Fruit fly (Drosophila melanogaster) whole organism, embryonic: ENCODE results near the gene Cpr11A.

ENCODE experiments used
- Atf6 ChIP-seq: fragments of 200-800 bp; sonication (Bioruptor generic); IDR thresholded peaks from 2 replicates; pipeline ENCODE4 v1.3.6; 2022; ENCODE audit warnings: missing biosample characterization, missing genetic modification characterization
- Bgb ChIP-seq: fragments of 200-800 bp; sonication (Bioruptor generic); IDR thresholded peaks from 2 replicates; pipeline ENCODE4 v1.3.6; 2022; ENCODE audit warnings: missing biosample characterization, missing genetic modification characterization; ENCODE audit not compliant: partially characterized antibody
- CG11504 ChIP-seq: fragments of 200-800 bp; sonication (Bioruptor generic); optimal IDR thresholded peaks from 3 replicates; lab custom pipeline; 2019; ENCODE audit warnings: missing biosample characterization, mild to moderate bottlenecking, missing genetic modification characterization, moderate library complexity
- CG12219 ChIP-seq: fragments of 200-800 bp; sonication (Bioruptor generic); optimal IDR thresholded peaks from 3 replicates; lab custom pipeline; 2018; ENCODE audit warnings: missing biosample characterization, mild to moderate bottlenecking, missing genetic modification characterization
- CG12299 ChIP-seq: fragments of 200-800 bp; sonication (Bioruptor generic); optimal IDR thresholded peaks from 2 replicates; lab custom pipeline; 2018; ENCODE audit warnings: missing biosample characterization, mild to moderate bottlenecking, missing genetic modification characterization
- CG12391 ChIP-seq: fragments of 200-800 bp; sonication (Bioruptor generic); optimal IDR thresholded peaks from 3 replicates; lab custom pipeline; 2018; ENCODE audit warnings: missing biosample characterization, mild to moderate bottlenecking, missing genetic modification characterization, moderate library complexity
- CG14667 ChIP-seq: fragments of 200-800 bp; sonication (Bioruptor generic); IDR thresholded peaks from 2 replicates; pipeline ENCODE4 v1.3.6; 2022; ENCODE audit warnings: missing biosample characterization, missing genetic modification characterization
- CG1603 ChIP-seq: fragments of 200-800 bp; sonication (Bioruptor generic); optimal IDR thresholded peaks from 2 replicates; lab custom pipeline; 2019; ENCODE audit warnings: missing biosample characterization, mild to moderate bottlenecking, missing genetic modification characterization, moderate library complexity
- CG2199 ChIP-seq: fragments of 200-800 bp; sonication (Bioruptor generic); IDR thresholded peaks from 3 replicates; pipeline ENCODE4 v1.3.6; 2022; ENCODE audit warnings: missing biosample characterization, missing genetic modification characterization
- CG34224 ChIP-seq: fragments of 200-800 bp; sonication (Bioruptor generic); IDR thresholded peaks from 3 replicates; pipeline ENCODE4 v1.3.6; 2022; ENCODE audit warnings: missing biosample characterization, missing genetic modification characterization; ENCODE audit not compliant: partially characterized antibody
- CG5180 ChIP-seq: fragments of 200-800 bp; sonication (Bioruptor generic); optimal IDR thresholded peaks from 3 replicates; lab custom pipeline; 2017; ENCODE audit warnings: missing biosample characterization, missing genetic modification characterization, mild to moderate bottlenecking, moderate library complexity, missing genetic modification reagents
- CG6683 ChIP-seq: fragments of 200-800 bp; sonication (Bioruptor generic); optimal IDR thresholded peaks from 2 replicates; lab custom pipeline; 2017; ENCODE audit warnings: missing biosample characterization, mild to moderate bottlenecking, missing genetic modification characterization, missing genetic modification reagents
- CG6854 ChIP-seq: fragments of 200-800 bp; sonication (Bioruptor generic); optimal IDR thresholded peaks from 3 replicates; lab custom pipeline; 2017; ENCODE audit warnings: missing biosample characterization, mild to moderate bottlenecking, missing genetic modification characterization
- CG7963 ChIP-seq: fragments of 200-800 bp; sonication (Bioruptor generic); IDR thresholded peaks from 3 replicates; pipeline ENCODE4 v1.3.6; 2022; ENCODE audit warnings: missing biosample characterization, missing genetic modification characterization; ENCODE audit not compliant: partially characterized antibody
- CTCF ChIP-seq: fragments of 200-800 bp; sonication (Bioruptor generic); optimal IDR thresholded peaks from 2 replicates; lab custom pipeline; 2017; ENCODE audit warnings: missing biosample characterization, mild to moderate bottlenecking, missing genetic modification characterization, moderate library complexity
- CkIIα-i1 ChIP-seq: fragments of 200-800 bp; sonication (Bioruptor generic); IDR thresholded peaks from 2 replicates; pipeline ENCODE4 v1.3.6; 2022; ENCODE audit warnings: missing biosample characterization, missing genetic modification characterization
- Dbx ChIP-seq: fragments of 200-800 bp; sonication (Bioruptor generic); IDR thresholded peaks from 3 replicates; pipeline ENCODE4 v1.3.6; 2022; ENCODE audit warnings: missing biosample characterization, missing genetic modification characterization
- Dp ChIP-seq: fragments of 200-800 bp; sonication (Bioruptor generic); optimal IDR thresholded peaks from 2 replicates; lab custom pipeline; 2018; ENCODE audit warnings: missing biosample characterization, mild to moderate bottlenecking, missing genetic modification characterization, moderate library complexity
- Hey ChIP-seq: fragments of 200-800 bp; sonication (Bioruptor generic); optimal IDR thresholded peaks from 3 replicates; lab custom pipeline; 2018; ENCODE audit warnings: missing biosample characterization, mild to moderate bottlenecking, missing genetic modification characterization
- HmgD ChIP-seq: fragments of 200-800 bp; sonication (Bioruptor generic); optimal IDR thresholded peaks from 3 replicates; lab custom pipeline; 2016; ENCODE audit warnings: missing biosample characterization, missing genetic modification characterization
- Meics ChIP-seq: fragments of 200-800 bp; sonication (Bioruptor generic); optimal IDR thresholded peaks from 2 replicates; lab custom pipeline; 2017; ENCODE audit warnings: missing biosample characterization, mild to moderate bottlenecking, missing genetic modification characterization
- NFAT ChIP-seq: fragments of 200-800 bp; sonication (Bioruptor generic); IDR thresholded peaks from 2 replicates; pipeline ENCODE4 v1.3.6; 2022; ENCODE audit warnings: missing biosample characterization, missing genetic modification characterization
- Sox102F ChIP-seq: fragments of 200-800 bp; sonication (Bioruptor generic); optimal IDR thresholded peaks from 2 replicates; lab custom pipeline; 2018; ENCODE audit warnings: missing biosample characterization, mild to moderate bottlenecking, missing genetic modification characterization, moderate library complexity
- Sry-δ ChIP-seq: fragments of 200-800 bp; sonication (Bioruptor generic); optimal IDR thresholded peaks from 2 replicates; lab custom pipeline; 2016; ENCODE audit warnings: missing biosample characterization, missing genetic modification characterization
- az2 ChIP-seq: fragments of 200-800 bp; sonication (Bioruptor generic); optimal IDR thresholded peaks from 3 replicates; lab custom pipeline; 2016; ENCODE audit warnings: missing biosample characterization, missing genetic modification characterization
- bbx ChIP-seq: fragments of 200-800 bp; sonication (Bioruptor generic); IDR thresholded peaks from 2 replicates; pipeline ENCODE4 v1.3.6; 2022; ENCODE audit warnings: missing biosample characterization, missing genetic modification characterization; ENCODE audit not compliant: partially characterized antibody
- bcd ChIP-seq: fragments of 200-800 bp; sonication (Bioruptor generic); optimal IDR thresholded peaks from 2 replicates; lab custom pipeline; 2017; ENCODE audit warnings: missing biosample characterization, mild to moderate bottlenecking, missing genetic modification characterization
- ci ChIP-seq: fragments of 200-800 bp; sonication (Bioruptor generic); IDR thresholded peaks from 3 replicates; pipeline ENCODE4 v1.3.6; 2022; ENCODE audit warnings: missing biosample characterization, missing genetic modification characterization
- dpn ChIP-seq, 2 experiments: fragments of 200-800 bp; sonication (Bioruptor generic); optimal IDR thresholded peaks; 3 replicates each; lab custom pipeline; 2016; ENCODE audit warnings: missing biosample characterization in 2 of 2, missing genetic modification characterization in 2 of 2
- exex ChIP-seq: fragments of 200-800 bp; sonication (Bioruptor generic); optimal IDR thresholded peaks from 4 replicates; lab custom pipeline; 2018; ENCODE audit warnings: missing biosample characterization, mild to moderate bottlenecking, missing genetic modification characterization, moderate library complexity
- fd64A ChIP-seq: fragments of 200-800 bp; sonication (Bioruptor generic); optimal IDR thresholded peaks from 3 replicates; lab custom pipeline; 2018; ENCODE audit warnings: missing biosample characterization, mild to moderate bottlenecking, missing genetic modification characterization
- fru ChIP-seq: fragments of >200 bp; optimal IDR thresholded peaks from 2 replicates; lab custom pipeline; 2017
- gsb ChIP-seq: fragments of 200-800 bp; sonication (Bioruptor generic); IDR thresholded peaks from 2 replicates; pipeline ENCODE4 v1.3.6; 2022; ENCODE audit warnings: missing biosample characterization, missing genetic modification characterization
- hkb ChIP-seq, 2 experiments: fragments of 200-800 bp in 1 of 2; fragments of >200 bp in 1 of 2; sonication (Bioruptor generic) in 1 of 2; IDR thresholded peaks in 1 of 2; optimal IDR thresholded peaks in 1 of 2; 2 replicates each; pipeline versions ENCODE4 v1.3.6 to Lab custom; 2017 to 2022; ENCODE audit warnings: missing biosample characterization in 1 of 2, missing genetic modification characterization in 1 of 2
- insv ChIP-seq, 2 experiments: fragments of 200-800 bp; sonication (Bioruptor generic); optimal IDR thresholded peaks; 3 replicates each; lab custom pipeline; 2016 to 2018; ENCODE audit warnings: missing biosample characterization in 2 of 2, missing genetic modification characterization in 2 of 2
- klu ChIP-seq: fragments of 200-800 bp; sonication (Bioruptor generic); IDR thresholded peaks from 2 replicates; pipeline ENCODE4 v1.3.6; 2022; ENCODE audit warnings: missing biosample characterization, missing genetic modification characterization
- nau ChIP-seq: fragments of 200-800 bp; sonication (Bioruptor generic); optimal IDR thresholded peaks from 3 replicates; lab custom pipeline; 2017; ENCODE audit warnings: missing biosample characterization, mild to moderate bottlenecking, missing genetic modification characterization, missing genetic modification reagents
- nmo ChIP-seq: fragments of 200-800 bp; sonication (Bioruptor generic); optimal IDR thresholded peaks from 2 replicates; lab custom pipeline; 2018; ENCODE audit warnings: missing biosample characterization, mild to moderate bottlenecking, missing genetic modification characterization, moderate library complexity
- pan ChIP-seq, 4 experiments: fragments of >200 bp in 3 of 4; fragments of 200-800 bp in 1 of 4; sonication (Bioruptor generic) in 1 of 4; optimal IDR thresholded peaks in 3 of 4; IDR thresholded peaks in 1 of 4; 2 replicates each; pipeline versions ENCODE4 v1.3.6 to Lab custom; 2017 to 2022; ENCODE audit warnings: missing biosample characterization in 2 of 4, missing genetic modification characterization in 2 of 4, mixed read lengths in 1 of 4
- pnt ChIP-seq: fragments of 200-800 bp; sonication (Bioruptor generic); optimal IDR thresholded peaks from 3 replicates; lab custom pipeline; 2016; ENCODE audit warnings: missing biosample characterization, missing genetic modification characterization
- pzg ChIP-seq: fragments of 200-800 bp; sonication (Bioruptor generic); optimal IDR thresholded peaks from 3 replicates; lab custom pipeline; 2018; ENCODE audit warnings: missing biosample characterization, mild to moderate bottlenecking, missing genetic modification characterization, moderate library complexity
- schlank ChIP-seq: fragments of 200-800 bp; sonication (Bioruptor generic); optimal IDR thresholded peaks from 2 replicates; lab custom pipeline; 2018; ENCODE audit warnings: missing biosample characterization, mild to moderate bottlenecking, missing genetic modification characterization
- scrt ChIP-seq: fragments of 200-800 bp; sonication (Bioruptor generic); optimal IDR thresholded peaks from 2 replicates; lab custom pipeline; 2018; ENCODE audit warnings: missing biosample characterization, mild to moderate bottlenecking, missing genetic modification characterization, moderate library complexity
- tgo ChIP-seq: fragments of 200-800 bp; sonication (Bioruptor generic); IDR thresholded peaks from 3 replicates; pipeline ENCODE4 v1.3.6; 2022; ENCODE audit warnings: missing biosample characterization, missing genetic modification characterization
- tin ChIP-seq: fragments of 200-800 bp; sonication (Bioruptor generic); optimal IDR thresholded peaks from 3 replicates; lab custom pipeline; 2016; ENCODE audit warnings: missing biosample characterization, missing genetic modification characterization
- tll ChIP-seq, 2 experiments: fragments of 200-800 bp in 1 of 2; fragments of >200 bp in 1 of 2; sonication (Bioruptor generic) in 1 of 2; optimal IDR thresholded peaks; 2 replicates each; lab custom pipeline; 2017 to 2019; ENCODE audit warnings: missing biosample characterization in 2 of 2, missing genetic modification characterization in 2 of 2, mild to moderate bottlenecking in 1 of 2, moderate library complexity in 1 of 2
- wor ChIP-seq: fragments of 200-800 bp; sonication (Bioruptor generic); IDR thresholded peaks from 2 replicates; pipeline ENCODE4 v1.3.6; 2022; ENCODE audit warnings: missing biosample characterization, missing genetic modification characterization

Cpr11A gene

DNA sequence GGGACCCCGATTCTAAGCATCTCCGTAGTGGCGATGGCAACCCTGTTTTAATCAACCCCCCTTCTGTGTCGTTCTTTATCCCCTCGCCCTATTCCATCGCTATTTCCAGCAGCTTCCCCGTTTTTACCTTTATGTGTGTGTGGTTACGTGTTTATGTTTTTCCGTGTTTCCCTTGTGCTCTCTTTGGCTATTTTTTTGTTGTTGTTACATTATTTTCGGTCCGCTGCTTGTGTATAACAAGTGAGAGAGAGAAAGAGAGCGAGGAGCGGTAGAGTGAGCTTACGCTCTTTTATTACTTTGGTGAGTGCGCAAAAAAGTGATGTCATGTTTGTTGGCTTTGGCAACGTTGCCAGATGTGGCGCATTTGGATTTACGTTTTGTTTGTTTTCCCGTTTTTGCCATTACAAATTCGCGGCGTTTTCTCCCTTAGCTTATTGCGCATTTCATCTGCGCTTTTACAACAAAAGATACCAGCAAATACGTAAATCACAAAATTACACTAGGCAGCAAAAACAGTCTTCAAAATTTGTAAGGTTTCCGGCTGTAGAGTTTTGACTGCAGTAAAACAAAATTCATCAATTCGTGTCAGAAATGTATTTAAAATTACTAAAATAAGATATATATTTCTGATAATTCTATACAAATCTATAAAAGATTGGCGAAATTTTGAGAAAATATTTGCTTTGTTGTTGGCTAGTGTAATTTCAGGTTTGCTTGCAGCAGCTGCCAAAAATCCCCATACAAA lies 16.4 kb upstream of the Cpr11A start (continued):
- TF ChIP-seq scrt (GFP tag; lab: Kevin White, UChicago): peak; percentile 36
- no peak for TF ChIP-seq HmgD (GFP tag; lab: Kevin White, UChicago)
- TF ChIP-seq CG6683 (GFP tag; lab: Kevin White, UChicago): peak; percentile 24
- peak; percentile 68 for TF ChIP-seq ci (GFP tag; lab: Robert Waterston, UW)
- no peak for TF ChIP-seq CG7963 (GFP tag; lab: Robert Waterston, UW)
- peak; percentile 67 for TF ChIP-seq CG11504 (tag; lab: Kevin White, UChicago)
- peak; percentile 75 for TF ChIP-seq Atf6
- TF ChIP-seq tll (GFP tag; optimal IDR thresholded peaks at IDR 0.05; lab: Kevin White, UChicago): no peak
- no peak for TF ChIP-seq nau (GFP tag; lab: Kevin White, UChicago)
- TF ChIP-seq CG34224 (GFP tag; lab: Robert Waterston, UW): peak; percentile 59
- TF ChIP-seq bbx (GFP tag; lab: Robert Waterston, UW): no peak
- peak; percentile 62 for TF ChIP-seq wor (GFP tag; lab: Robert Waterston, UW)
- TF ChIP-seq CG2199 (GFP tag; lab: Robert Waterston, UW): 0 out of 3 replicates have a peak, but pooled peaks have one; percentile 45
- peak; percentile 47 for TF ChIP-seq CG12391 (tag; lab: Kevin White, UChicago)
- TF ChIP-seq Dbx (GFP tag; lab: Robert Waterston, UW): peak; percentile 78
- peak; percentile 19 for TF ChIP-seq Sry-δ
- TF ChIP-seq tin: no peak
- 0 out of 2 replicates have a peak, but pooled peaks have one; percentile 37 for TF ChIP-seq CG14667 (GFP tag; lab: Robert Waterston, UW)
- peak; percentile 62 for TF ChIP-seq bcd
- TF ChIP-seq nmo (GFP tag; lab: Kevin White, UChicago): peak; percentile 69
- TF ChIP-seq CG5180: peak; percentile 26
- TF ChIP-seq az2: peak; percentile 40
- no peak for TF ChIP-seq Bgb (GFP tag; lab: Robert Waterston, UW)
- peak; percentile 78 for TF ChIP-seq Meics
- TF ChIP-seq pzg (GFP tag; lab: Kevin White, UChicago): no peak
- peak; percentile 36 for TF ChIP-seq CG6854 (GFP tag; lab: Kevin White, UChicago)
- TF ChIP-seq gsb (GFP tag; lab: Robert Waterston, UW): peak; percentile 41; the same call in 1 of the 2 replicates
- TF ChIP-seq Sox102F (GFP tag; lab: Kevin White, UChicago): peak; percentile 62
- TF ChIP-seq Hey (tag; lab: Kevin White, UChicago): no peak
- TF ChIP-seq fd64A (GFP tag; lab: Kevin White, UChicago): no peak
- TF ChIP-seq pnt: no peak
- TF ChIP-seq insv (GFP tag; optimal IDR thresholded peaks at IDR 0.05; lab: Kevin White, UChicago): no peak
- TF ChIP-seq pan (optimal IDR thresholded peaks at IDR 0.05; lab: Kevin White, UChicago): no peak
- peak in 1 of 2 experiments; percentile 79 for TF ChIP-seq pan (GFP tag; optimal IDR thresholded peaks at IDR 0.05 in 1 of 2, IDR thresholded peaks at IDR 0.05 in 1 of 2)
- peak; percentile 59; the same call in 1 of the 2 replicates for TF ChIP-seq klu (GFP tag; lab: Robert Waterston, UW)
- TF ChIP-seq CG1603 (tag; lab: Kevin White, UChicago): peak; percentile 16
- TF ChIP-seq hkb (optimal IDR thresholded peaks at IDR 0.05; lab: Kevin White, UChicago): no peak
- peak; percentile 63 for TF ChIP-seq hkb (GFP tag; IDR thresholded peaks at IDR 0.05; lab: Robert Waterston, UW)
- peak; percentile 48 for TF ChIP-seq schlank (tag; lab: Kevin White, UChicago)
- TF ChIP-seq CG12219 (GFP tag; lab: Kevin White, UChicago): peak; percentile 12
- TF ChIP-seq CG12299 (tag; lab: Kevin White, UChicago): peak; percentile 57
- no peak for TF ChIP-seq CTCF (GFP tag; lab: Kevin White, UChicago)
- TF ChIP-seq NFAT (GFP tag; lab: Robert Waterston, UW): peak; percentile 23; the same call in 1 of the 2 replicates
- TF ChIP-seq tgo (GFP tag; lab: Robert Waterston, UW): peak; percentile 76
- no peak for TF ChIP-seq CkIIα-i1 (GFP tag; lab: Robert Waterston, UW)
- no peak for TF ChIP-seq fru (lab: Kevin White, UChicago)
- peak; percentile 6 for TF ChIP-seq exex (tag; lab: Kevin White, UChicago)
- TF ChIP-seq Dp (GFP tag; lab: Kevin White, UChicago): peak; percentile 34
- TF ChIP-seq dpn (GFP tag; optimal IDR thresholded peaks at IDR 0.05; lab: Kevin White, UChicago): peak in 1 of 2 experiments; percentile 49
